Worm (Caenorhabditis elegans) whole organism, mixed stage, embryonic: ENCODE data around the gene Y73C8B.5.

Experiments used
- M03D4.4 ChIP-seq: sonication (generic microtip); optimal IDR thresholded peaks from 2 replicates; lab custom pipeline; 2017; ENCODE audit warnings: mild to moderate bottlenecking, missing genetic modification characterization, missing compliant biosample characterization
- bed-3 ChIP-seq: fragments of 200-800 bp; sonication (Bioruptor generic); optimal IDR thresholded peaks from 3 replicates; lab custom pipeline; 2018; ENCODE audit warnings: mild to moderate bottlenecking, missing genetic modification characterization, moderate library complexity, missing compliant biosample characterization
- blmp-1 ChIP-seq: fragments of 150-350 bp; optimal IDR thresholded peaks from 2 replicates; lab custom pipeline; 2014; ENCODE audit warnings: missing biosample characterization, missing genetic modification characterization
- ceh-39 ChIP-seq: fragments of 150-350 bp; optimal IDR thresholded peaks from 2 replicates; lab custom pipeline; 2014; ENCODE audit warnings: missing biosample characterization, missing genetic modification characterization
- ceh-43 ChIP-seq: fragments of 200-800 bp; sonication (Bioruptor generic); optimal IDR thresholded peaks from 2 replicates; lab custom pipeline; 2018; ENCODE audit warnings: mild to moderate bottlenecking, missing genetic modification characterization, moderate library complexity, missing compliant biosample characterization
- ceh-83 ChIP-seq: fragments of 200-800 bp; sonication (Bioruptor generic); optimal IDR thresholded peaks from 2 replicates; lab custom pipeline; 2018; ENCODE audit warnings: mild to moderate bottlenecking, missing genetic modification characterization, missing compliant biosample characterization
- ces-1 ChIP-seq: fragments of 150-350 bp; optimal IDR thresholded peaks from 2 replicates; lab custom pipeline; 2014; ENCODE audit warnings: missing biosample characterization, missing genetic modification reagents, missing genetic modification characterization
- cnd-1 ChIP-seq: fragments of 200-800 bp; sonication (Bioruptor generic); optimal IDR thresholded peaks from 2 replicates; lab custom pipeline; 2018; ENCODE audit warnings: mild to moderate bottlenecking, missing genetic modification characterization, missing compliant biosample characterization
- drap-1 ChIP-seq: fragments of 200-800 bp; sonication (Bioruptor generic); optimal IDR thresholded peaks from 3 replicates; lab custom pipeline; 2018; ENCODE audit warnings: mild to moderate bottlenecking, missing genetic modification characterization, missing compliant biosample characterization
- elt-1 ChIP-seq: sonication (generic microtip); optimal IDR thresholded peaks from 2 replicates; lab custom pipeline; 2017; ENCODE audit warnings: missing genetic modification characterization, mild to moderate bottlenecking, missing compliant biosample characterization, antibody characterized with exemption, moderate library complexity, borderline replicate concordance; ENCODE audit not compliant: insufficient read depth
- elt-3 ChIP-seq: fragments of 150-350 bp; optimal IDR thresholded peaks from 2 replicates; lab custom pipeline; 2014; ENCODE audit warnings: missing biosample characterization, missing genetic modification characterization
- ham-2 ChIP-seq: fragments of 200-800 bp; sonication (Bioruptor generic); optimal IDR thresholded peaks from 2 replicates; lab custom pipeline; 2018; ENCODE audit warnings: mild to moderate bottlenecking, missing genetic modification characterization, missing compliant biosample characterization
- hlh-1 ChIP-seq: fragments of 150-350 bp; optimal IDR thresholded peaks from 2 replicates; lab custom pipeline; 2014; ENCODE audit warnings: missing biosample characterization, missing genetic modification reagents, missing genetic modification characterization
- lin-13 ChIP-seq: fragments of 150-350 bp; optimal IDR thresholded peaks from 2 replicates; lab custom pipeline; 2014; ENCODE audit warnings: missing biosample characterization, missing genetic modification characterization
- lin-32 ChIP-seq: fragments of 200-800 bp; sonication (Bioruptor generic); optimal IDR thresholded peaks from 2 replicates; lab custom pipeline; 2018; ENCODE audit warnings: mild to moderate bottlenecking, missing genetic modification characterization, missing compliant biosample characterization
- lsy-2 ChIP-seq: fragments of 150-350 bp; optimal IDR thresholded peaks from 2 replicates; lab custom pipeline; 2014; ENCODE audit warnings: missing biosample characterization, missing genetic modification characterization
- mep-1 ChIP-seq: fragments of 150-350 bp; optimal IDR thresholded peaks from 2 replicates; lab custom pipeline; 2017; ENCODE audit warnings: missing biosample characterization, missing genetic modification reagents, missing genetic modification characterization, inconsistent platforms
- mls-2 ChIP-seq: sonication (generic microtip); optimal IDR thresholded peaks from 2 replicates; lab custom pipeline; 2016; ENCODE audit warnings: mild to moderate bottlenecking, missing genetic modification characterization, moderate library complexity, missing compliant biosample characterization
- nhr-12 ChIP-seq: fragments of 150-350 bp; optimal IDR thresholded peaks from 2 replicates; lab custom pipeline; 2014; ENCODE audit warnings: missing biosample characterization, missing genetic modification characterization
- nhr-2 ChIP-seq: fragments of 150-350 bp; optimal IDR thresholded peaks from 2 replicates; lab custom pipeline; 2014; ENCODE audit warnings: missing biosample characterization, missing genetic modification characterization
- nhr-237 ChIP-seq: fragments of 150-350 bp; optimal IDR thresholded peaks from 2 replicates; lab custom pipeline; 2014; ENCODE audit warnings: missing biosample characterization, missing genetic modification characterization
- nhr-28 ChIP-seq: fragments of 150-350 bp; optimal IDR thresholded peaks from 2 replicates; lab custom pipeline; 2014; ENCODE audit warnings: missing biosample characterization, missing genetic modification characterization
- pha-4 ChIP-seq: fragments of 150-350 bp; optimal IDR thresholded peaks from 2 replicates; lab custom pipeline; 2018; ENCODE audit warnings: missing biosample characterization, missing genetic modification reagents, missing genetic modification characterization
- sem-2 ChIP-seq: fragments of 200-800 bp; sonication (Bioruptor generic); optimal IDR thresholded peaks from 2 replicates; lab custom pipeline; 2018; ENCODE audit warnings: mild to moderate bottlenecking, missing genetic modification characterization, missing compliant biosample characterization
- snpc-4 ChIP-seq: fragments of 150-350 bp; optimal IDR thresholded peaks from 2 replicates; lab custom pipeline; 2014; ENCODE audit warnings: missing biosample characterization, missing genetic modification characterization
- sptf-1 ChIP-seq: sonication (generic microtip); optimal IDR thresholded peaks from 2 replicates; lab custom pipeline; 2017; ENCODE audit warnings: mild to moderate bottlenecking, missing genetic modification characterization, moderate library complexity, missing compliant biosample characterization
- tbx-8 ChIP-seq: fragments of 200-800 bp; sonication (Bioruptor generic); optimal IDR thresholded peaks from 2 replicates; lab custom pipeline; 2018; ENCODE audit warnings: mild to moderate bottlenecking, missing genetic modification characterization, moderate library complexity, missing compliant biosample characterization
- unc-120 ChIP-seq: sonication (generic microtip); optimal IDR thresholded peaks from 2 replicates; lab custom pipeline; 2017; ENCODE audit warnings: missing genetic modification characterization, missing compliant biosample characterization; ENCODE audit not compliant: poor library complexity, severe bottlenecking
- unc-39 ChIP-seq: fragments of 150-350 bp; optimal IDR thresholded peaks from 2 replicates; lab custom pipeline; 2014; ENCODE audit warnings: missing biosample characterization, missing genetic modification characterization
- unc-62 ChIP-seq: fragments of 150-350 bp; optimal IDR thresholded peaks from 2 replicates; lab custom pipeline; 2014; ENCODE audit warnings: missing biosample characterization, missing genetic modification reagents, missing genetic modification characterization
- zip-8 ChIP-seq: fragments of 150-350 bp; optimal IDR thresholded peaks from 2 replicates; lab custom pipeline; 2014; ENCODE audit warnings: missing biosample characterization, missing genetic modification characterization
- ztf-11 ChIP-seq: fragments of 150-350 bp; optimal IDR thresholded peaks from 2 replicates; lab custom pipeline; 2014; ENCODE audit warnings: missing biosample characterization, missing genetic modification characterization

The Y73C8B.5 gene

ce11 chrV:3159252-3159651 lies 37.8 kb upstream of the Y73C8B.5 start, which contains the start of gene C36C5.12:
Gene C36C5.12, minus strand, starts transcription at chrV:3159352.
- TF ChIP-seq unc-39 (tag; lab: Kevin White, UChicago) (no peak), hlh-1 (tag; lab: Kevin White, UChicago) (no peak), ham-2 (GFP tag; lab: Kevin White, UChicago) (no peak), ceh-43 (GFP tag; lab: Kevin White, UChicago) (no peak), ces-1 (no peak), nhr-12 (tag; lab: Kevin White, UChicago) (no peak), lin-13 (no peak), lin-32 (GFP tag; lab: Kevin White, UChicago) (no peak), pha-4 (tag; lab: Kevin White, UChicago) (no peak)

- TF ChIP-seq lin-13 (no peak), snpc-4 (no peak), sptf-1 (tag; lab: Kevin White, UChicago) (no peak), ceh-43 (GFP tag; lab: Kevin White, UChicago) (no peak)
Observed at ce11 chrV:3162299-3162698, 34.8 kb upstream of the Y73C8B.5 start.

DNA sequence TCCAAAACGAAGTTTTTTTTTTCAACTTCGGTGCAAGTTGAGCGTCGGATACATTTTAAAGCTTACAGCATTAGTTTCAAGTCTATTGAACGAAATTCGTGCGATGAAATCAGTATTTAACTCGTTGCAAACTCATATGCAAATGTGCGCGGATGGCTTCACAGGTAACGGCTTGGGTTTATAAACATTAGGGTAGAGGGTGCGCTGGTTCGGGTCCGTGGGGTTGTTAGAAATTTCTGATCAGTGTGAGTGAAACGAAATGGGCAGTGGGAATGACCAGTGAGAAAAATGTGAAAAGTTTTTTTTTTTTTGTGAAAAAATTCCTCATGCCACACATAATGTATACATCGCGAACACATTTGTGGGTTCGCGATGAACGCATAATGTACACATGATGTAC lies 33.9 kb upstream of the Y73C8B.5 start:
- TF ChIP-seq ztf-11: no peak
- TF ChIP-seq unc-120 (tag; lab: Kevin White, UChicago): no peak
- no peak for TF ChIP-seq cnd-1 (tag; lab: Kevin White, UChicago)
- no peak for TF ChIP-seq snpc-4
- no peak for TF ChIP-seq unc-62
- TF ChIP-seq ceh-39 (tag; lab: Kevin White, UChicago): no peak
- TF ChIP-seq nhr-28 (tag; lab: Kevin White, UChicago): no peak
- no peak for TF ChIP-seq elt-3
- no peak for TF ChIP-seq mls-2 (tag; lab: Kevin White, UChicago)
- TF ChIP-seq zip-8: no peak
- no peak for TF ChIP-seq sptf-1 (tag; lab: Kevin White, UChicago)
- TF ChIP-seq nhr-12 (tag; lab: Kevin White, UChicago): no peak
- no peak for TF ChIP-seq sem-2
- no peak for TF ChIP-seq drap-1 (GFP tag; lab: Kevin White, UChicago)
- no peak for TF ChIP-seq lsy-2 (tag; lab: Kevin White, UChicago)
- no peak for TF ChIP-seq lin-13

ce11 chrV:3165438-3165837 lies 31.6 kb upstream of the Y73C8B.5 start, which contains the start of gene C36C5.14:
Gene C36C5.14, minus strand, starts transcription at chrV:3165538.
- no peak for TF ChIP-seq ceh-43 (GFP tag; lab: Kevin White, UChicago)
- no peak for TF ChIP-seq lin-32 (GFP tag; lab: Kevin White, UChicago)
- TF ChIP-seq ham-2 (GFP tag; lab: Kevin White, UChicago): no peak
- TF ChIP-seq elt-3: no peak
- TF ChIP-seq hlh-1 (tag; lab: Kevin White, UChicago): no peak
- no peak for TF ChIP-seq zip-8
- no peak for TF ChIP-seq unc-120 (tag; lab: Kevin White, UChicago)
- no peak for TF ChIP-seq cnd-1 (tag; lab: Kevin White, UChicago)
- no peak for TF ChIP-seq ceh-39 (tag; lab: Kevin White, UChicago)
- no peak for TF ChIP-seq drap-1 (GFP tag; lab: Kevin White, UChicago)
- no peak for TF ChIP-seq nhr-2 (tag; lab: Kevin White, UChicago)
- TF ChIP-seq sptf-1 (tag; lab: Kevin White, UChicago): no peak
- TF ChIP-seq mep-1 (tag; lab: Kevin White, UChicago): no peak
- TF ChIP-seq mls-2 (tag; lab: Kevin White, UChicago): no peak
- no peak for TF ChIP-seq nhr-237
- TF ChIP-seq ces-1: no peak
- no peak for TF ChIP-seq nhr-12 (tag; lab: Kevin White, UChicago)
- no peak for TF ChIP-seq unc-39 (tag; lab: Kevin White, UChicago)

- TF ChIP-seq ces-1 (no peak), elt-3 (no peak), elt-1 (tag; lab: Kevin White, UChicago) (no peak), pha-4 (tag; lab: Kevin White, UChicago) (no peak), nhr-12 (tag; lab: Kevin White, UChicago) (no peak), nhr-237 (no peak)
Observed at ce11 chrV:3166260-3166659, 30.8 kb upstream of the Y73C8B.5 start, which contains the start of gene C36C5.4. Gene C36C5.4, plus strand, starts transcription at chrV:3166560.

DNA sequence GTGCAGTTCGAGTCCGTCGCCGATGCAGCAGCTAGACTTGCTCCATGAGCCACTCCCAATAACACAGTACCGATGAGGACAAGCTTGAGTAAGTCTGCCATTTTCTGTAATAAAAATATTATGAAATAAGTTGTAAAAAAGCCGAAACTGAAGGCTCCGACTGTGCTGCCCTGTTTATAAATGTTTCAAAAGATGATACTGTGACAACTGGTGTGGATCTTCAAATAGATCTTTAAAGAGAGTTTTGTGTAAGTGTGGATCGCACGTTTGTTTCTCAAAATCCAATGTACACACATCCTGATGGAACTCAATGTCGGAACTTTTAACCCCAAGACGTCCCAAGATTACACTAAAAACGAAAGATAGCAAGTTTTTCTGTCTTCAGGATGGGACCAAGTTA lies 28.4 kb upstream of the Y73C8B.5 start, which contains the start of gene C36C5.15:
Gene C36C5.15, minus strand, starts transcription at position 101 of the 400 bp plus-strand sequence.
- TF ChIP-seq blmp-1 (tag; lab: Kevin White, UChicago): no peak
- TF ChIP-seq nhr-12 (tag; lab: Kevin White, UChicago): no peak
- no peak for TF ChIP-seq snpc-4
- no peak for TF ChIP-seq unc-62
- no peak for TF ChIP-seq mls-2 (tag; lab: Kevin White, UChicago)
- no peak for TF ChIP-seq M03D4.4 (tag; lab: Kevin White, UChicago)
- no peak for TF ChIP-seq ces-1
- no peak for TF ChIP-seq ceh-43 (GFP tag; lab: Kevin White, UChicago)
- no peak for TF ChIP-seq nhr-2 (tag; lab: Kevin White, UChicago)
- no peak for TF ChIP-seq lsy-2 (tag; lab: Kevin White, UChicago)
- no peak for TF ChIP-seq unc-120 (tag; lab: Kevin White, UChicago)
- no peak for TF ChIP-seq bed-3 (GFP tag; lab: Kevin White, UChicago)
- TF ChIP-seq cnd-1 (tag; lab: Kevin White, UChicago): no peak
- TF ChIP-seq mep-1 (tag; lab: Kevin White, UChicago): no peak
- TF ChIP-seq elt-1 (tag; lab: Kevin White, UChicago): no peak
- TF ChIP-seq tbx-8: no peak
- no peak for TF ChIP-seq unc-39 (tag; lab: Kevin White, UChicago)
- no peak for TF ChIP-seq pha-4 (tag; lab: Kevin White, UChicago)
- no peak for TF ChIP-seq nhr-237
- no peak for TF ChIP-seq ceh-83 (GFP tag; lab: Kevin White, UChicago)
